Worm (Caenorhabditis elegans): ENCODE measurements around the gene R166.2.
"Not testable (repeated sequence)": the region's sequence is repeated elsewhere in the genome, so short reads cannot be mapped to it uniquely, and the experiment has no call there.

R166.2 gene

DNA sequence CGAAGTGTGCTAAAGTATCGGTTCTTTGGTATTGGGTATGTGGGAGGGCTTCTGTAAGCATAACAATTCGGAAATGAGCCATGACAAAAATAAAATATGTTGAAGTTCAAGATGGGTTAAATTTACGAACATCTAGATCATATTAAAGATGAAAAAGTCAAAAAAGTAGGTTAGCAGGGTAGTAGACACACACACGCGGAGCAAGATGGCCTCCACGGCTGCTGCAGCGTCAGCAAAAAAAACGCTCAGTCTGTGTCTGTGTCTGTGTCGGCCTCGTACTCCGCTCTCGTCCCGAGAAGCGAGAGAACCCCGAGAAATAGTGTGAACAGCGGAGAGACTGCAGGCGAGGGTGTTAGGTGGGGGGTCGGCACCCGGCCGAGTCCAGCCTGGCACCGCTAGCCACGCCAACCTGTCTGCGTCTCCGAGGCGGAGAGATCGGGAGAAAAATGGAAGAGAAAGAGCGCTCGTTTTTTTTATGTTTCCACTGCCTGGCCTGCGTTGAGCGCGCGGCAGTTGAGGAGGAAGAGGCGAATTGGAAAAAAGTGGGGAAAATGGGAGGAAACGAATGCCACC lies 34.9 kb downstream of the R166.2 start, which contains the start of gene myrf-1:
myrf-1 (minus strand) TSS at position 51 of the 573 bp plus-strand sequence.
- TF ChIP-seq B0310.2 (tag; optimal IDR thresholded peaks at IDR 0.05) = no peak
- TF ChIP-seq aly-1 (tag; optimal IDR thresholded peaks at IDR 0.05) = no peak
- TF ChIP-seq scrt-1 (GFP tag; IDR thresholded peaks at IDR 0.05) = 0 out of 2 replicates have a peak, but pooled peaks have one; percentile 45
- no peak for TF ChIP-seq ceh-13 (GFP tag; optimal IDR thresholded peaks at IDR 0.05)
- no peak for TF ChIP-seq tbx-37 (GFP tag; conservative IDR thresholded peaks at IDR 0.05)
- TF ChIP-seq pes-1 (GFP tag; IDR thresholded peaks at IDR 0.05) = no peak
- TF ChIP-seq hmg-4 (GFP tag; optimal IDR thresholded peaks at IDR 0.05) = peak; percentile 86
- no peak for TF ChIP-seq tra-4 (tag; optimal IDR thresholded peaks at IDR 0.05)
- TF ChIP-seq ceh-36 (tag; optimal IDR thresholded peaks at IDR 0.05) = peak; percentile 18
- peak; percentile 69 for TF ChIP-seq F13C5.2 (tag; optimal IDR thresholded peaks at IDR 0.05)
- no peak for TF ChIP-seq ets-7 (tag; optimal IDR thresholded peaks at IDR 0.05)
- no peak for TF ChIP-seq hmbx-1 (tag; optimal IDR thresholded peaks at IDR 0.05)
- TF ChIP-seq hnd-1 (tag; optimal IDR thresholded peaks at IDR 0.05) = no peak
- peak; percentile 55; the same call in 1 of the 2 replicates for TF ChIP-seq flt-1 (GFP tag; IDR thresholded peaks at IDR 0.05)
- TF ChIP-seq ama-1 (optimal IDR thresholded peaks at IDR 0.05) = no peak
- TF ChIP-seq sea-1 (GFP tag; conservative IDR thresholded peaks at IDR 0.05) = no peak
- TF ChIP-seq tbx-11 (GFP tag; IDR thresholded peaks at IDR 0.05) = no peak

DNA sequence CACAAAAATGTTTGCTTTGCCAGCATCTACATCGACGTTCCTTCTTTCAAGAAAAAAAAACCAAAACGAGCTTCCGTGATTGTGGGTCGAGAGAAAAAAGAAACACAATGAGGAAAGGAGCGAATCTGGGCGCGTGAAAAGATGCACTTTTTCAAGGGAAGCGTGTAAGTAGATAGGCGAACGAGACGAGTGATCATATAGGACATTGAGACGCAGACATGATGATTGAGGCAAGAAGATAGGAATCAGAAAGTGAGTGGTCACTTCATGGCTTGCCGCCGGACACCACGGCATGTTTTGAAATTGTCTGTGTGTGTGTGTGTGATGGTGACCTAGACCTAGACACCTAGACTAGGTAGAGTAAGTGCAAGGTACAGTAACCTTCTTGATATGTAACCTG lies 35.9 kb downstream of the R166.2 start:
- no peak for TF ChIP-seq scrt-1 (GFP tag; IDR thresholded peaks at IDR 0.05)
- peak; percentile 28 for TF ChIP-seq F13C5.2 (tag; optimal IDR thresholded peaks at IDR 0.05)
- peak; percentile 34 for TF ChIP-seq hmg-4 (GFP tag; optimal IDR thresholded peaks at IDR 0.05)
- no peak for TF ChIP-seq hmbx-1 (tag; optimal IDR thresholded peaks at IDR 0.05)
- TF ChIP-seq hnd-1 (tag; optimal IDR thresholded peaks at IDR 0.05) = no peak
- TF ChIP-seq flt-1 (GFP tag; IDR thresholded peaks at IDR 0.05) = no peak
- no peak for TF ChIP-seq B0310.2 (tag; optimal IDR thresholded peaks at IDR 0.05)
- TF ChIP-seq ama-1 (optimal IDR thresholded peaks at IDR 0.05) = no peak

- no peak for TF ChIP-seq ceh-36 (tag; optimal IDR thresholded peaks at IDR 0.05)
- TF ChIP-seq F13C5.2 (tag; optimal IDR thresholded peaks at IDR 0.05) = no peak
- TF ChIP-seq aly-1 (tag; optimal IDR thresholded peaks at IDR 0.05) = no peak
- no peak for TF ChIP-seq scrt-1 (GFP tag; IDR thresholded peaks at IDR 0.05)
- TF ChIP-seq B0310.2 (tag; optimal IDR thresholded peaks at IDR 0.05) = no peak
- TF ChIP-seq ama-1 (optimal IDR thresholded peaks at IDR 0.05) = no peak
- no peak for TF ChIP-seq pes-1 (GFP tag; IDR thresholded peaks at IDR 0.05)
- no peak for TF ChIP-seq sea-1 (GFP tag; conservative IDR thresholded peaks at IDR 0.05)
- TF ChIP-seq hnd-1 (tag; optimal IDR thresholded peaks at IDR 0.05) = no peak
- no peak for TF ChIP-seq flt-1 (GFP tag; IDR thresholded peaks at IDR 0.05)
- TF ChIP-seq hmbx-1 (tag; optimal IDR thresholded peaks at IDR 0.05) = no peak
- TF ChIP-seq tra-4 (tag; optimal IDR thresholded peaks at IDR 0.05) = no peak
- TF ChIP-seq ets-7 (tag; optimal IDR thresholded peaks at IDR 0.05) = no peak
- TF ChIP-seq hmg-4 (GFP tag; optimal IDR thresholded peaks at IDR 0.05) = no peak
- TF ChIP-seq tbx-37 (GFP tag; conservative IDR thresholded peaks at IDR 0.05) = no peak
- no peak for TF ChIP-seq tbx-11 (GFP tag; IDR thresholded peaks at IDR 0.05)
- no peak for TF ChIP-seq ceh-13 (GFP tag; optimal IDR thresholded peaks at IDR 0.05)
These were observed 36.8 kb downstream of the R166.2 start for ce11 chrII:10500674-10501073.

- no peak for TF ChIP-seq flt-1 (GFP tag; IDR thresholded peaks at IDR 0.05)
- TF ChIP-seq B0310.2 (tag; optimal IDR thresholded peaks at IDR 0.05) = no peak
- TF ChIP-seq sea-1 (GFP tag; conservative IDR thresholded peaks at IDR 0.05) = no peak
- TF ChIP-seq ama-1 (optimal IDR thresholded peaks at IDR 0.05) = no peak
- no peak for TF ChIP-seq scrt-1 (GFP tag; IDR thresholded peaks at IDR 0.05)
These were observed 41.6 kb downstream of the R166.2 start, which contains the start of gene ZK666.12 for ce11 chrII:10495912-10496311. Gene ZK666.12, plus strand, starts transcription at chrII:10496212.

DNA sequence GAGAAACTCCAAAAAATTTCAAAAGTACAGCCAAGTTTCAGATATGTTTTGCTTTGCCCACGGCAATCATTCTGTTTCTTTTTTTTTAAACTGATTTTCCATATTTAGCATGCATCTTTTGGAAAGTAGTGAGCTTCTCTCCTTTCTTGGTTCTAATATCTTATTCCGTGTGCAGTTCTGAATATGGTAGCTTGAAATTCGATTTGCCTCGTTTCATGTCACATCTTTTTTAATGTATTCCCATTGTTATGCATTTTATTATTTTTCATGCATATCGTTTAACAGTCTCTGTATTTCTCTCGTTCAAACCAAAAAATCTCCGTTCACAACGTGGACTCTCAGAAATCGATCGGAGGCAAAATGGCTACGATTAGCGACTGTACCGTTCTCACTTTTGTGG lies 43.0 kb downstream of the R166.2 start, which contains the start of gene ZK666.14:
ZK666.14 (plus strand) TSS at position 301 of the 400 bp plus-strand sequence.
- TF ChIP-seq tbx-11 (GFP tag; IDR thresholded peaks at IDR 0.05) (no peak), pes-1 (GFP tag; IDR thresholded peaks at IDR 0.05) (no peak), tra-4 (tag; optimal IDR thresholded peaks at IDR 0.05) (no peak), ceh-36 (tag; optimal IDR thresholded peaks at IDR 0.05) (no peak), ets-7 (tag; optimal IDR thresholded peaks at IDR 0.05) (no peak)

DNA sequence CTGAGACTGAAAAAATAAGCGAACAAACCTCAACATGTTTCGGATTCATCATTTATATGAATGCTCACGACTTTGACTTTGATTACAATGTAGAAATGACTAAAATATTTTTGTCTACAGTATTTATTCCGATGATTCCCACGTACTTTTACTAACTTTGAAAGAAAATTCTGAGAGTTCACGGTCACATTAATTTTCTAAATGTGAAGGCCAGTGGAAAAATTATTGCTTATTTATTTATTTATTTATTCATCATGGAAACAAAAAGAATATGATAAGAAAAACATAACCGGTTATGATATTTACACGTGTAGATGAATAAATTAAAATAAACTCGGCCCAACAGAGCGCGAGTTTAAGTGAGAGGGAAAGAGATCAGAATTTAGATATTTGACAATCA lies 44.4 kb downstream of the R166.2 start, which contains the start of gene ZK666.8:
ZK666.8 (minus strand) TSS at position 101 of the 400 bp plus-strand sequence.
- not testable (repeated sequence) for TF ChIP-seq tra-4 (tag; optimal IDR thresholded peaks at IDR 0.05); tbx-11 (GFP tag; IDR thresholded peaks at IDR 0.05); pes-1 (GFP tag; IDR thresholded peaks at IDR 0.05)

DNA sequence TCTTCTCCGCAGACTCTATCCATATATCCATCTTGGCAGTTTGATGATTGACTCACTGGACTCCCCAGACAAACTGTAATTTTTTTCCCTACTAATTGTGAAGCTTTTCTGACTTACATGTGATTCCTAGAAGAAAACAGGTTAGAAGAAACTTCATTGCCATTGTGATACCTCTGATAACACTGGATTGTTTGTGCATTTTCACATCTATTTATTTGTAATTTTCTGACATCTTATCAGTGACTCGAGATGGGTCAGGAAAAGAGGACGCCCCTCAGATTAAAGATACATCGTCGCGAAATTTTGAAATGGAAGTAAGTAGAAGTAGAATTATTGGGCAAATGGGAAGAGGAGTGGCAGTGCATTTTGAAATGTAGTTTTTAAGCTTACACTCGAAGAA lies 47.1 kb downstream of the R166.2 start, which contains the start of gene clec-61:
clec-61 (minus strand) TSS at position 209 of the 400 bp plus-strand sequence.
- no peak for TF ChIP-seq hnd-1 (tag; optimal IDR thresholded peaks at IDR 0.05)
- TF ChIP-seq tbx-37 (GFP tag; conservative IDR thresholded peaks at IDR 0.05) = no peak
- TF ChIP-seq hmbx-1 (tag; optimal IDR thresholded peaks at IDR 0.05) = no peak
- TF ChIP-seq ceh-13 (GFP tag; optimal IDR thresholded peaks at IDR 0.05) = no peak
- TF ChIP-seq tra-4 (tag; optimal IDR thresholded peaks at IDR 0.05) = no peak
- no peak for TF ChIP-seq ceh-36 (tag; optimal IDR thresholded peaks at IDR 0.05)
- TF ChIP-seq hmg-4 (GFP tag; optimal IDR thresholded peaks at IDR 0.05) = no peak
- no peak for TF ChIP-seq tbx-11 (GFP tag; IDR thresholded peaks at IDR 0.05)
- no peak for TF ChIP-seq scrt-1 (GFP tag; IDR thresholded peaks at IDR 0.05)

DNA sequence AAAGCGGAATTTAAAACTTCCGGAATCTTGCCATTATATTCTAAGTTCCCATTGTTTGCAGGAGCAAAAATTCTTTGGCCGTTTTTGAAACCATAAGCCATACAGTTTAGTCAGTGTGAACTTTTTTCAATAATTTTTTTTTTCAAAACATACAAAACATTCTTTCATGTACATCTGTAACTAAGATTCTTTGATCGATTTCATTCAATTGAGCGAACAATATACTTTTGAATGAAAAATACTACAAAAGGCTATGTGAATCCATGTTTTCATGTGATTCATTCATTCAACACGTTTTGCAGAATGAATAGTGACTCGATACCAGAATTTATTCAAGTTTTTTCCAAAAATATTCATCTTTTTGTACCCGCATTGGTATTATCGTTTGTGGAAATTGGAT lies 50.7 kb downstream of the R166.2 start, which contains the start of gene ZK666.15:
ZK666.15 (plus strand) TSS at position 301 of the 400 bp plus-strand sequence.
- TF ChIP-seq sea-1 (GFP tag; conservative IDR thresholded peaks at IDR 0.05) (no peak), tbx-11 (GFP tag; IDR thresholded peaks at IDR 0.05) (no peak), ceh-36 (tag; optimal IDR thresholded peaks at IDR 0.05) (no peak), tra-4 (tag; optimal IDR thresholded peaks at IDR 0.05) (no peak), scrt-1 (GFP tag; IDR thresholded peaks at IDR 0.05) (no peak), ama-1 (optimal IDR thresholded peaks at IDR 0.05) (no peak), tbx-37 (GFP tag; conservative IDR thresholded peaks at IDR 0.05) (no peak), flt-1 (GFP tag; IDR thresholded peaks at IDR 0.05) (no peak), aly-1 (tag; optimal IDR thresholded peaks at IDR 0.05) (no peak), hnd-1 (tag; optimal IDR thresholded peaks at IDR 0.05) (no peak), ceh-13 (GFP tag; optimal IDR thresholded peaks at IDR 0.05) (no peak), hmg-4 (GFP tag; optimal IDR thresholded peaks at IDR 0.05) (no peak), F13C5.2 (tag; optimal IDR thresholded peaks at IDR 0.05) (no peak), B0310.2 (tag; optimal IDR thresholded peaks at IDR 0.05) (no peak)

All from whole organism, early embryonic.